Fruit fly (Drosophila melanogaster) whole organism, embryonic: ENCODE data around the gene Gr93d.
A peak's percentile ranks its signal among the peaks of the same experiment; 100 is the strongest.

ENCODE experiments used
- Adf1 ChIP-seq: fragments of 200-800 bp; sonication (Bioruptor generic); IDR thresholded peaks from 2 replicates; pipeline ENCODE4 v1.3.6; 2022; ENCODE audit warnings: missing biosample characterization, missing genetic modification characterization
- CG10267 ChIP-seq: fragments of 200-800 bp; sonication (Bioruptor generic); optimal IDR thresholded peaks from 2 replicates; lab custom pipeline; 2018; ENCODE audit warnings: missing biosample characterization, mild to moderate bottlenecking, missing genetic modification characterization, moderate library complexity
- CG10979 ChIP-seq: fragments of 200-800 bp; sonication (Bioruptor generic); optimal IDR thresholded peaks from 2 replicates; lab custom pipeline; 2018; ENCODE audit warnings: missing biosample characterization, mild to moderate bottlenecking, missing genetic modification characterization, moderate library complexity
- CG13424 ChIP-seq: fragments of 200-800 bp; sonication (Bioruptor generic); optimal IDR thresholded peaks from 2 replicates; lab custom pipeline; 2019; ENCODE audit warnings: missing biosample characterization, mild to moderate bottlenecking, missing genetic modification characterization, moderate library complexity
- CG13894 ChIP-seq: fragments of 200-800 bp; sonication (Bioruptor generic); optimal IDR thresholded peaks from 3 replicates; lab custom pipeline; 2018; ENCODE audit warnings: missing biosample characterization, mild to moderate bottlenecking, missing genetic modification characterization, moderate library complexity
- CG14860 ChIP-seq: fragments of 200-800 bp; sonication (Bioruptor generic); IDR thresholded peaks from 3 replicates; pipeline ENCODE4 v1.3.6; 2022; ENCODE audit warnings: missing biosample characterization, missing genetic modification characterization; ENCODE audit not compliant: partially characterized antibody
- CG1602 ChIP-seq: fragments of 200-800 bp; sonication (Bioruptor generic); optimal IDR thresholded peaks from 3 replicates; lab custom pipeline; 2016; ENCODE audit warnings: missing biosample characterization, missing genetic modification characterization
- CG18262 ChIP-seq: fragments of 200-800 bp; optimal IDR thresholded peaks from 3 replicates; lab custom pipeline; 2019; ENCODE audit warnings: missing biosample characterization, mild to moderate bottlenecking, missing genetic modification characterization, moderate library complexity
- CG2875 ChIP-seq: fragments of 200-800 bp; sonication (Bioruptor generic); optimal IDR thresholded peaks from 2 replicates; lab custom pipeline; 2017; ENCODE audit warnings: missing biosample characterization, mild to moderate bottlenecking, missing genetic modification characterization, missing genetic modification reagents
- CG34422 ChIP-seq: fragments of 200-800 bp; sonication (Bioruptor generic); IDR thresholded peaks from 3 replicates; pipeline ENCODE4 v1.3.6; 2022; ENCODE audit warnings: missing biosample characterization, missing genetic modification characterization
- CG4617 ChIP-seq: fragments of 200-800 bp; sonication (Bioruptor generic); optimal IDR thresholded peaks from 3 replicates; lab custom pipeline; 2016; ENCODE audit warnings: missing biosample characterization, missing genetic modification characterization, borderline replicate concordance
- CG4730 ChIP-seq: fragments of 200-800 bp; sonication (Bioruptor generic); IDR thresholded peaks from 2 replicates; pipeline ENCODE4 v1.3.6; 2022; ENCODE audit warnings: missing biosample characterization, missing genetic modification characterization
- CG4854 ChIP-seq: fragments of 200-800 bp; sonication (Bioruptor generic); optimal IDR thresholded peaks from 2 replicates; lab custom pipeline; 2016; ENCODE audit warnings: missing biosample characterization, missing genetic modification characterization, inconsistent platforms
- CTCF ChIP-seq: fragments of 200-800 bp; sonication (Bioruptor generic); optimal IDR thresholded peaks from 2 replicates; lab custom pipeline; 2017; ENCODE audit warnings: missing biosample characterization, mild to moderate bottlenecking, missing genetic modification characterization, moderate library complexity
- D ChIP-seq, 2 experiments: fragments of 200-800 bp in 1 of 2; fragments of >200 bp in 1 of 2; sonication (Bioruptor generic) in 1 of 2; optimal IDR thresholded peaks; 2 replicates in 1 of 2; 3 replicates in 1 of 2; lab custom pipeline; 2017; ENCODE audit warnings: mild to moderate bottlenecking in 1 of 2, missing biosample characterization in 1 of 2, missing genetic modification characterization in 1 of 2, missing genetic modification reagents in 1 of 2
- ERR ChIP-seq: fragments of 200-800 bp; sonication (Bioruptor generic); optimal IDR thresholded peaks from 2 replicates; lab custom pipeline; 2016; ENCODE audit warnings: missing biosample characterization, missing genetic modification characterization
- HLH3B ChIP-seq: fragments of 200-800 bp; sonication (Bioruptor generic); IDR thresholded peaks from 2 replicates; pipeline ENCODE4 v1.3.6; 2022; ENCODE audit warnings: missing biosample characterization, missing genetic modification characterization
- Hmx ChIP-seq: fragments of 200-800 bp; sonication (Bioruptor generic); optimal IDR thresholded peaks from 2 replicates; lab custom pipeline; 2016; ENCODE audit warnings: missing biosample characterization, missing genetic modification characterization
- Hr3 ChIP-seq: fragments of 200-800 bp; sonication (Bioruptor generic); optimal IDR thresholded peaks from 3 replicates; lab custom pipeline; 2016; ENCODE audit warnings: missing biosample characterization, missing genetic modification characterization
- MESR4 ChIP-seq: fragments of 200-800 bp; sonication (Bioruptor generic); optimal IDR thresholded peaks from 2 replicates; lab custom pipeline; 2018; ENCODE audit warnings: missing biosample characterization, mild to moderate bottlenecking, missing genetic modification characterization, moderate library complexity
- Med ChIP-seq: fragments of 200-800 bp; sonication (Bioruptor generic); peaks from one replicate; lab custom pipeline; 2016; ENCODE audit warnings: missing biosample characterization, missing genetic modification characterization, mild to moderate bottlenecking, inconsistent platforms, moderate library complexity
- Neu2 ChIP-seq: fragments of 200-800 bp; sonication (Bioruptor generic); optimal IDR thresholded peaks from 3 replicates; lab custom pipeline; 2016; ENCODE audit warnings: missing biosample characterization, missing genetic modification characterization, borderline replicate concordance
- Pdp1 ChIP-seq, 2 experiments: fragments of 200-800 bp; sonication (Bioruptor generic); optimal IDR thresholded peaks; 3 replicates each; lab custom pipeline; 2016; ENCODE audit warnings: missing biosample characterization in 2 of 2, missing genetic modification characterization in 2 of 2, mild to moderate bottlenecking in 1 of 2, moderate library complexity in 1 of 2
- Spps ChIP-seq: fragments of 200-800 bp; sonication (Bioruptor generic); optimal IDR thresholded peaks from 2 replicates; lab custom pipeline; 2018; ENCODE audit warnings: missing biosample characterization, mild to moderate bottlenecking, missing genetic modification characterization
- Sry-β ChIP-seq: fragments of 200-800 bp; sonication (Bioruptor generic); optimal IDR thresholded peaks from 2 replicates; lab custom pipeline; 2018; ENCODE audit warnings: missing biosample characterization, mild to moderate bottlenecking, missing genetic modification characterization, moderate library complexity
- Taf1 ChIP-seq: fragments of 200-800 bp; sonication (Bioruptor generic); IDR thresholded peaks from 2 replicates; pipeline ENCODE4 v1.3.6; 2022; ENCODE audit warnings: missing biosample characterization, missing genetic modification characterization
- Vsx1 ChIP-seq: fragments of 200-800 bp; sonication (Bioruptor generic); optimal IDR thresholded peaks from 2 replicates; lab custom pipeline; 2017; ENCODE audit warnings: missing biosample characterization, mild to moderate bottlenecking, missing genetic modification characterization, missing genetic modification reagents
- al ChIP-seq: fragments of 200-800 bp; sonication (Bioruptor generic); IDR thresholded peaks from 2 replicates; pipeline ENCODE4 v1.3.6; 2022; ENCODE audit warnings: missing biosample characterization, missing genetic modification characterization
- ash1 ChIP-seq: fragments of 200-800 bp; sonication (Bioruptor generic); optimal IDR thresholded peaks from 2 replicates; lab custom pipeline; 2018; ENCODE audit warnings: missing biosample characterization, mild to moderate bottlenecking, missing genetic modification characterization
- btn ChIP-seq: fragments of 200-800 bp; sonication (Bioruptor generic); optimal IDR thresholded peaks from 2 replicates; lab custom pipeline; 2016; ENCODE audit warnings: missing biosample characterization, missing genetic modification characterization
- caup ChIP-seq: fragments of 200-800 bp; sonication (Bioruptor generic); optimal IDR thresholded peaks from 3 replicates; lab custom pipeline; 2017; ENCODE audit warnings: missing biosample characterization, mild to moderate bottlenecking, missing genetic modification characterization, moderate library complexity; ENCODE audit not compliant: severe bottlenecking
- ci ChIP-seq: fragments of 200-800 bp; sonication (Bioruptor generic); IDR thresholded peaks from 3 replicates; pipeline ENCODE4 v1.3.6; 2022; ENCODE audit warnings: missing biosample characterization, missing genetic modification characterization
- crol ChIP-seq: fragments of 200-800 bp; sonication (Bioruptor generic); IDR thresholded peaks from 2 replicates; pipeline ENCODE4 v1.3.6; 2022; ENCODE audit warnings: missing biosample characterization, missing genetic modification characterization
- gcm2 ChIP-seq: fragments of 200-800 bp; sonication (Bioruptor generic); optimal IDR thresholded peaks from 2 replicates; lab custom pipeline; 2016; ENCODE audit warnings: missing biosample characterization, missing genetic modification characterization
- gsb ChIP-seq: fragments of 200-800 bp; sonication (Bioruptor generic); IDR thresholded peaks from 2 replicates; pipeline ENCODE4 v1.3.6; 2022; ENCODE audit warnings: missing biosample characterization, missing genetic modification characterization
- hb ChIP-seq: fragments of 200-800 bp; sonication (Bioruptor generic); IDR thresholded peaks from 3 replicates; pipeline ENCODE4 v1.3.6; 2022; ENCODE audit warnings: missing biosample characterization, missing genetic modification characterization; ENCODE audit not compliant: partially characterized antibody
- ind ChIP-seq: fragments of 200-800 bp; sonication (Bioruptor generic); optimal IDR thresholded peaks from 3 replicates; lab custom pipeline; 2016; ENCODE audit warnings: missing biosample characterization, missing genetic modification characterization
- insv ChIP-seq, 2 experiments: fragments of 200-800 bp; sonication (Bioruptor generic); optimal IDR thresholded peaks; 3 replicates each; lab custom pipeline; 2016 to 2018; ENCODE audit warnings: missing biosample characterization in 2 of 2, missing genetic modification characterization in 2 of 2
- lmd ChIP-seq: fragments of 200-800 bp; sonication (Bioruptor generic); IDR thresholded peaks from 2 replicates; pipeline ENCODE4 v1.3.6; 2022; ENCODE audit warnings: missing biosample characterization, missing genetic modification characterization
- lov ChIP-seq, 2 experiments: fragments of 200-800 bp in 1 of 2; fragments of >200 bp in 1 of 2; sonication (Bioruptor generic) in 1 of 2; IDR thresholded peaks in 1 of 2; optimal IDR thresholded peaks in 1 of 2; 2 replicates in 1 of 2; 3 replicates in 1 of 2; pipeline versions ENCODE4 v1.3.6 to Lab custom; 2017 to 2022; ENCODE audit warnings: missing biosample characterization in 1 of 2, missing genetic modification characterization in 1 of 2
- repo ChIP-seq: fragments of 200-800 bp; sonication (Bioruptor generic); optimal IDR thresholded peaks from 2 replicates; lab custom pipeline; 2016; ENCODE audit warnings: missing biosample characterization, missing genetic modification characterization
- salm ChIP-seq: fragments of 200-800 bp; sonication (Bioruptor generic); optimal IDR thresholded peaks from 2 replicates; lab custom pipeline; 2018; ENCODE audit warnings: missing biosample characterization, mild to moderate bottlenecking, missing genetic modification characterization
- sisA ChIP-seq: fragments of 200-800 bp; sonication (Bioruptor generic); IDR thresholded peaks from 2 replicates; pipeline ENCODE4 v1.3.6; 2022; ENCODE audit warnings: missing biosample characterization, missing genetic modification characterization
- ssp ChIP-seq: fragments of 200-800 bp; sonication (Bioruptor generic); IDR thresholded peaks from 2 replicates; pipeline ENCODE4 v1.3.6; 2022; ENCODE audit warnings: missing biosample characterization, missing genetic modification characterization
- stc ChIP-seq: fragments of 200-800 bp; sonication (Bioruptor generic); IDR thresholded peaks from 2 replicates; pipeline ENCODE4 v1.3.6; 2022; ENCODE audit warnings: missing biosample characterization, missing genetic modification characterization
- ttk ChIP-seq: fragments of 200-800 bp; sonication (Bioruptor generic); IDR thresholded peaks from 2 replicates; pipeline ENCODE4 v2.1.2; 2022; ENCODE audit warnings: missing biosample characterization, missing genetic modification characterization
- vnd ChIP-seq: fragments of 200-800 bp; sonication (Bioruptor generic); IDR thresholded peaks from 3 replicates; pipeline ENCODE4 v1.3.6; 2022; ENCODE audit warnings: missing biosample characterization, missing genetic modification characterization; ENCODE audit not compliant: partially characterized antibody
- vvl ChIP-seq: fragments of 200-800 bp; sonication (Bioruptor generic); IDR thresholded peaks from 2 replicates; pipeline ENCODE4 v1.3.6; 2022; ENCODE audit warnings: missing biosample characterization, missing genetic modification characterization
- z ChIP-seq: fragments of 200-800 bp; sonication (Bioruptor generic); IDR thresholded peaks from 3 replicates; pipeline ENCODE4 v1.3.6; 2022; ENCODE audit warnings: missing biosample characterization, missing genetic modification characterization
- zfh1 ChIP-seq: fragments of 200-800 bp; sonication (Bioruptor generic); IDR thresholded peaks from 3 replicates; pipeline ENCODE4 v1.3.6; 2022; ENCODE audit warnings: missing biosample characterization, missing genetic modification characterization

Gr93d gene

dm6 chr3R:21828040-21828526, 18.4 kb downstream of the Gr93d start (continued):
- TF ChIP-seq D (optimal IDR thresholded peaks at IDR 0.05; lab: Kevin White, UChicago) (no peak), D (GFP tag; optimal IDR thresholded peaks at IDR 0.05; lab: Kevin White, UChicago) (peak; percentile 79), Vsx1 (peak; percentile 1), Pdp1 (GFP tag; optimal IDR thresholded peaks at IDR 0.05; lab: Kevin White, UChicago) (peak; percentile 40 to 67), lov (optimal IDR thresholded peaks at IDR 0.05; lab: Kevin White, UChicago) (no peak), lov (GFP tag; IDR thresholded peaks at IDR 0.05; lab: Robert Waterston, UW) (peak; percentile 83; the same call in 2 of the 3 replicates), ttk (GFP tag; lab: Robert Waterston, UW) (peak; percentile 60), salm (peak; percentile 33), HLH3B (GFP tag; lab: Robert Waterston, UW) (peak; percentile 72), CG4854 (peak; percentile 1), z (peak; percentile 56; the same call in 1 of the 3 replicates), CG1602 (peak; percentile 79), vvl (GFP tag; lab: Robert Waterston, UW) (peak; percentile 87), Sry-β (GFP tag; lab: Kevin White, UChicago) (no peak), gsb (GFP tag; lab: Robert Waterston, UW) (no peak), lmd (GFP tag; lab: Robert Waterston, UW) (peak; percentile 77), CG34422 (peak; percentile 66; the same call in 2 of the 3 replicates), CTCF (GFP tag; lab: Kevin White, UChicago) (peak; percentile 0), CG14860 (GFP tag; lab: Robert Waterston, UW) (peak; percentile 42; the same call in 1 of the 3 replicates), gcm2 (GFP tag; lab: Kevin White, UChicago) (peak; percentile 1), btn (peak; percentile 82), sisA (GFP tag; lab: Robert Waterston, UW) (peak; percentile 75), vnd (GFP tag; lab: Robert Waterston, UW) (no peak), ci (GFP tag; lab: Robert Waterston, UW) (peak; percentile 95), CG4617 (GFP tag; lab: Kevin White, UChicago) (peak; percentile 2), Hr3 (GFP tag; lab: Kevin White, UChicago) (peak; percentile 78), ind (GFP tag; lab: Kevin White, UChicago) (peak; percentile 10), repo (no peak), CG13894 (tag; lab: Kevin White, UChicago) (no peak), insv (GFP tag; optimal IDR thresholded peaks at IDR 0.05; lab: Kevin White, UChicago) (no peak), Adf1 (GFP tag; lab: Robert Waterston, UW) (no peak), CG10979 (peak; percentile 90), hb (peak; percentile 56; the same call in 1 of the 3 replicates), ash1 (GFP tag; lab: Kevin White, UChicago) (no peak), Hmx (GFP tag; lab: Kevin White, UChicago) (no peak), Taf1 (GFP tag; lab: Robert Waterston, UW) (no peak), caup (GFP tag; lab: Kevin White, UChicago) (no peak), CG2875 (GFP tag; lab: Kevin White, UChicago) (peak; percentile 71), ERR (GFP tag; lab: Kevin White, UChicago) (peak; percentile 10), ssp (peak; percentile 81), Spps (peak; percentile 83), CG4730 (GFP tag; lab: Robert Waterston, UW) (peak; percentile 72), CG13424 (tag; lab: Kevin White, UChicago) (peak; percentile 76), zfh1 (GFP tag; lab: Robert Waterston, UW) (peak; percentile 90), CG18262 (peak; percentile 92), Med (GFP tag; lab: Kevin White, UChicago) (peak; percentile 94), Neu2 (GFP tag; lab: Kevin White, UChicago) (no peak), CG10267 (peak; percentile 73), crol (GFP tag; lab: Robert Waterston, UW) (no peak; the same call in 1 of the 2 replicates), stc (GFP tag; lab: Robert Waterston, UW) (peak; percentile 32; the same call in 1 of the 2 replicates), al (GFP tag; lab: Robert Waterston, UW) (no peak), MESR4 (GFP tag; lab: Kevin White, UChicago) (no peak)
